Fruit fly (Drosophila melanogaster): ENCODE data around the gene CG14106.

The CG14106 gene

dm6 chr3L:13451562-13451961 is 26.1 kb upstream of the CG14106 start:
- TF ChIP-seq HLH4C (GFP tag; IDR thresholded peaks at IDR 0.05; ENCODE audit: partially characterized antibody) (no peak), CG34224 (GFP tag; IDR thresholded peaks at IDR 0.05; ENCODE audit: partially characterized antibody) (no peak), bab2 (GFP tag; optimal IDR thresholded peaks at IDR 0.05) (no peak), hb (GFP tag; IDR thresholded peaks at IDR 0.05; ENCODE audit: partially characterized antibody) (no peak), Jarid2 (GFP tag; optimal IDR thresholded peaks at IDR 0.05) (no peak), NK7.1 (GFP tag; optimal IDR thresholded peaks at IDR 0.05) (no peak), yki (optimal IDR thresholded peaks at IDR 0.05) (no peak), dmrt99B (tag; optimal IDR thresholded peaks at IDR 0.05) (peak; percentile 42), nau (GFP tag; optimal IDR thresholded peaks at IDR 0.05) (no peak), Vsx1 (GFP tag; optimal IDR thresholded peaks at IDR 0.05) (no peak), Dip2 (GFP tag; IDR thresholded peaks at IDR 0.05) (no peak), CG11504 (tag; optimal IDR thresholded peaks at IDR 0.05) (peak; percentile 45), Lhr (GFP tag; optimal IDR thresholded peaks at IDR 0.05) (no peak), Adf1 (GFP tag; IDR thresholded peaks at IDR 0.05) (no peak), jumu (GFP tag; optimal IDR thresholded peaks at IDR 0.05) (no peak), CG3065 (GFP tag; optimal IDR thresholded peaks at IDR 0.05) (no peak), CG1647 (GFP tag; optimal IDR thresholded peaks at IDR 0.05) (no peak), CG6254 (GFP tag; optimal IDR thresholded peaks at IDR 0.05) (no peak), cwo (GFP tag; optimal IDR thresholded peaks at IDR 0.05) (no peak), CG33213 (GFP tag; optimal IDR thresholded peaks at IDR 0.05) (no peak), trem (tag; optimal IDR thresholded peaks at IDR 0.05) (no peak), Hsf (GFP tag; optimal IDR thresholded peaks at IDR 0.05) (peak; percentile 10), ci (GFP tag; IDR thresholded peaks at IDR 0.05) (no peak), CG2199 (GFP tag; IDR thresholded peaks at IDR 0.05) (no peak), inv (GFP tag; IDR thresholded peaks at IDR 0.05; ENCODE audit: partially characterized antibody) (no peak), NfI (GFP tag; optimal IDR thresholded peaks at IDR 0.05) (no peak), Xbp1 (GFP tag; optimal IDR thresholded peaks at IDR 0.05) (peak; percentile 1), CG7839 (tag; optimal IDR thresholded peaks at IDR 0.05) (peak; percentile 33), row (GFP tag; IDR thresholded peaks at IDR 0.05) (peak; percentile 24; the same call in 1 of the 3 replicates), Max (GFP tag; optimal IDR thresholded peaks at IDR 0.05) (no peak), cas (GFP tag; IDR thresholded peaks at IDR 0.05) (no peak), CG13123 (GFP tag; optimal IDR thresholded peaks at IDR 0.05) (no peak), mam (GFP tag; optimal IDR thresholded peaks at IDR 0.05) (no peak), insv (GFP tag; optimal IDR thresholded peaks at IDR 0.05) (peak; percentile 4 to 90), stc (GFP tag; IDR thresholded peaks at IDR 0.05) (no peak), CG4707 (GFP tag; optimal IDR thresholded peaks at IDR 0.05) (no peak), CG7357 (GFP tag; IDR thresholded peaks at IDR 0.05) (no peak), Camta (GFP tag; optimal IDR thresholded peaks at IDR 0.05) (no peak), sd (tag; optimal IDR thresholded peaks at IDR 0.05) (no peak), Bteb2 (GFP tag; optimal IDR thresholded peaks at IDR 0.05) (no peak), E2f1 (GFP tag; IDR thresholded peaks at IDR 0.05) (no peak), tap (tag; optimal IDR thresholded peaks at IDR 0.05) (no peak), tin (GFP tag; optimal IDR thresholded peaks at IDR 0.05) (no peak), nerfin-1 (tag; optimal IDR thresholded peaks at IDR 0.05) (no peak), Neu2 (GFP tag; optimal IDR thresholded peaks at IDR 0.05; ENCODE audit: borderline replicate concordance) (no peak), al (GFP tag; IDR thresholded peaks at IDR 0.05) (no peak), sr (GFP tag; IDR thresholded peaks at IDR 0.05) (no peak), sna (GFP tag; IDR thresholded peaks at IDR 0.05; ENCODE audit: partially characterized antibody) (no peak), gfzf (GFP tag; optimal IDR thresholded peaks at IDR 0.05) (no peak), CG31365 (tag; optimal IDR thresholded peaks at IDR 0.05) (no peak), PHDP (tag; optimal IDR thresholded peaks at IDR 0.05) (no peak), CG6689 (GFP tag; IDR thresholded peaks at IDR 0.05) (no peak)
